Worm (Caenorhabditis elegans) whole organism, midembryonic: ENCODE results near the gene B0281.6.

Experiments used
- T22C8.4 ChIP-seq: fragments of 200-800 bp; sonication (Bioruptor generic); IDR thresholded peaks from 2 replicates; pipeline ENCODE4 v1.3.6; 2022; ENCODE audit warnings: missing genetic modification characterization, missing compliant biosample characterization
- tab-1 ChIP-seq: fragments of 200-800 bp; sonication (Bioruptor generic); IDR thresholded peaks from 2 replicates; pipeline ENCODE4 v1.3.6; 2022; ENCODE audit warnings: missing genetic modification characterization, missing compliant biosample characterization

DNA sequence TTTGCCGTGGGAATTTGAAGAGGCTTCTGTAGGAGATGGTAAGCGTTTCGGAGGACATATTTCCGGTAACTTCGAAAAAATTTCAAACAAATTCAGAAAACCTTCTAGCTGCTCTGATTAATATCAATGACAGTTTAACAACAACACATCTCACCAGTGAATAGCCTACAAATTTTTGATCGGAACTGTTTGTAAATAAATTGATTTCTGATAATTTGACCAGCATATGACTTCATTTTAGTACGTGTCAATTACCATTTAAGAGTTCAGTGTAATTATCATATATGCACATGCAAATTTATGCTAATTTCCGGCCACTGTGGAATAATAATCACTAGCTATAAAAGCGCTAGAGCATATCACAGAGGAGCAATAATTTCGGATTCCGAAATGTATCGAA is 22.7 kb upstream of the B0281.6 start, which contains the start of gene ZK1240.11:
- TF ChIP-seq T22C8.4 (GFP tag; lab: Robert Waterston, UW) = no peak
- TF ChIP-seq tab-1 (GFP tag; lab: Robert Waterston, UW) = no peak
